Worm (Caenorhabditis elegans): ENCODE results near the gene C16C8.12.

DNA sequence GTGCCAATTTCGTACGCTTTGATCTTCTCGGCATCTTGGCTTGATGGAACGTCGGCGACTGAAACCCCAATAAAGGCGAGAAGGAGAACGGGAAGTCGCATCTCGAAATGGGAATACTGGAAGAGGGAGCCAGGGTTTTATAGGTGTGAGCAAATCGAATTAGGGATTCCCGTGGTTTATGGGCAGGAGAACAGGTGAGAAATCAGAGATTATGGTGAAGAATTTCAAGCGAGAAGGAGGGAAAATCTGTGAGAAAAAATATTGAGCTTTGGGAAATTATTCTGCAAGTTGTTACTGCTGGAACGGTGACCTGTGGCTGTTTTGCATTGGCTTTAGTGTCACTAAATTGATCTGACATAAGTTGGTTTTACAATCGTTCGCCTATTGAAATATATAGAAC, 19.1 kb downstream of the C16C8.12 start, which contains the start of gene Y49F6B.13:
- no peak for TF ChIP-seq egl-27 (tag; optimal IDR thresholded peaks at IDR 0.05)
- no peak for TF ChIP-seq ceh-63 (GFP tag; optimal IDR thresholded peaks at IDR 0.05)
- TF ChIP-seq fkh-10 (GFP tag; optimal IDR thresholded peaks at IDR 0.05) = no peak
- TF ChIP-seq zip-4 (GFP tag; optimal IDR thresholded peaks at IDR 0.05) = no peak
